Fruit fly (Drosophila melanogaster) whole organism, embryonic: ENCODE results near the gene CG7183.

ENCODE experiments used
- ATbp ChIP-seq: fragments of 200-800 bp; sonication (Bioruptor generic); optimal IDR thresholded peaks from 2 replicates; lab custom pipeline; 2017; ENCODE audit warnings: missing biosample characterization, mild to moderate bottlenecking, missing genetic modification characterization, missing genetic modification reagents
- Atf3 ChIP-seq: fragments of 200-800 bp; sonication (Bioruptor generic); optimal IDR thresholded peaks from 3 replicates; lab custom pipeline; 2016; ENCODE audit warnings: missing biosample characterization, missing genetic modification characterization
- Atf6 ChIP-seq: fragments of 200-800 bp; sonication (Bioruptor generic); IDR thresholded peaks from 2 replicates; pipeline ENCODE4 v1.3.6; 2022; ENCODE audit warnings: missing biosample characterization, missing genetic modification characterization
- CG10147 ChIP-seq: fragments of 200-800 bp; sonication (Bioruptor generic); optimal IDR thresholded peaks from 2 replicates; lab custom pipeline; 2019; ENCODE audit warnings: missing biosample characterization, mild to moderate bottlenecking, missing genetic modification characterization, moderate library complexity
- CG10274 ChIP-seq: fragments of 200-800 bp; sonication (Bioruptor generic); optimal IDR thresholded peaks from 3 replicates; lab custom pipeline; 2017; ENCODE audit warnings: missing biosample characterization, mild to moderate bottlenecking, missing genetic modification characterization
- CG10543 ChIP-seq: fragments of 200-800 bp; sonication (Bioruptor generic); optimal IDR thresholded peaks from 3 replicates; lab custom pipeline; 2017; ENCODE audit warnings: missing biosample characterization, mild to moderate bottlenecking, missing genetic modification characterization, moderate library complexity
- CG11093 ChIP-seq: fragments of 200-800 bp; sonication (Bioruptor generic); IDR thresholded peaks from 3 replicates; pipeline ENCODE4 v1.3.6; 2022; ENCODE audit warnings: missing biosample characterization, missing genetic modification characterization
- CG11456 ChIP-seq: fragments of 200-800 bp; sonication (Bioruptor generic); IDR thresholded peaks from 3 replicates; pipeline ENCODE4 v1.3.6; 2022; ENCODE audit warnings: missing biosample characterization, missing genetic modification characterization
- CG13624 ChIP-seq: fragments of 200-800 bp; sonication (Bioruptor generic); optimal IDR thresholded peaks from 2 replicates; lab custom pipeline; 2016; ENCODE audit warnings: missing biosample characterization, missing genetic modification characterization
- CG2712 ChIP-seq: fragments of 200-800 bp; optimal IDR thresholded peaks from 3 replicates; lab custom pipeline; 2019; ENCODE audit warnings: missing biosample characterization, mild to moderate bottlenecking, missing genetic modification characterization, moderate library complexity
- CG32772 ChIP-seq: fragments of 200-800 bp; sonication (Bioruptor generic); IDR thresholded peaks from 2 replicates; pipeline ENCODE4 v1.3.6; 2022; ENCODE audit warnings: missing biosample characterization, missing genetic modification characterization
- CG3726 ChIP-seq: fragments of 200-800 bp; sonication (Bioruptor generic); IDR thresholded peaks from 3 replicates; pipeline ENCODE4, ENCODE4 v1.3.6; 2022; ENCODE audit warnings: missing biosample characterization, missing genetic modification characterization
- CG4328 ChIP-seq: fragments of 200-800 bp; sonication (Bioruptor generic); optimal IDR thresholded peaks from 3 replicates; lab custom pipeline; 2017; ENCODE audit warnings: missing biosample characterization, missing genetic modification reagents, missing genetic modification characterization
- CG6175 ChIP-seq: fragments of 200-800 bp; sonication (Bioruptor generic); IDR thresholded peaks from 3 replicates; pipeline ENCODE4 v1.3.6; 2022; ENCODE audit warnings: missing biosample characterization, missing genetic modification characterization
- CG6813 ChIP-seq: fragments of 200-800 bp; sonication (Bioruptor generic); optimal IDR thresholded peaks from 2 replicates; lab custom pipeline; 2017; ENCODE audit warnings: missing biosample characterization, missing genetic modification characterization, mild to moderate bottlenecking, moderate library complexity, missing genetic modification reagents
- CG8388 ChIP-seq: fragments of 200-800 bp; sonication (Bioruptor generic); optimal IDR thresholded peaks from 2 replicates; lab custom pipeline; 2019; ENCODE audit warnings: missing biosample characterization, mild to moderate bottlenecking, missing genetic modification characterization, moderate library complexity
- CG8478 ChIP-seq: fragments of >200 bp; optimal IDR thresholded peaks from 2 replicates; lab custom pipeline; 2018
- CG8924 ChIP-seq: fragments of 200-800 bp; optimal IDR thresholded peaks from 3 replicates; lab custom pipeline; 2019; ENCODE audit warnings: missing biosample characterization, mild to moderate bottlenecking, missing genetic modification characterization, moderate library complexity
- CG9797 ChIP-seq: fragments of 200-800 bp; sonication (Bioruptor generic); optimal IDR thresholded peaks from 3 replicates; lab custom pipeline; 2018; ENCODE audit warnings: missing biosample characterization, mild to moderate bottlenecking, missing genetic modification characterization
- CG9876 ChIP-seq: fragments of 200-800 bp; sonication (Bioruptor generic); optimal IDR thresholded peaks from 2 replicates; lab custom pipeline; 2016; ENCODE audit warnings: missing biosample characterization, missing genetic modification characterization
- CG9932 ChIP-seq: fragments of 200-800 bp; sonication (Bioruptor generic); IDR thresholded peaks from 2 replicates; pipeline ENCODE4 v1.3.6; 2022; ENCODE audit warnings: missing biosample characterization, missing genetic modification characterization
- Dip3 ChIP-seq: fragments of 200-800 bp; sonication (Bioruptor generic); optimal IDR thresholded peaks from 3 replicates; lab custom pipeline; 2016; ENCODE audit warnings: missing biosample characterization, missing genetic modification characterization
- Fer2 ChIP-seq: fragments of 200-800 bp; sonication (Bioruptor generic); optimal IDR thresholded peaks from 2 replicates; lab custom pipeline; 2018; ENCODE audit warnings: missing biosample characterization, mild to moderate bottlenecking, missing genetic modification characterization, moderate library complexity
- Lhr ChIP-seq: fragments of 200-800 bp; sonication (Bioruptor generic); optimal IDR thresholded peaks from 3 replicates; lab custom pipeline; 2017; ENCODE audit warnings: mild to moderate bottlenecking, missing biosample characterization, missing genetic modification reagents, missing genetic modification characterization
- MBD-R2 ChIP-seq: fragments of 200-800 bp; sonication (Bioruptor generic); IDR thresholded peaks from 2 replicates; pipeline ENCODE4 v1.3.6; 2022; ENCODE audit warnings: missing biosample characterization, missing genetic modification characterization
- Med ChIP-seq: fragments of 200-800 bp; sonication (Bioruptor generic); peaks from one replicate; lab custom pipeline; 2016; ENCODE audit warnings: missing biosample characterization, missing genetic modification characterization, mild to moderate bottlenecking, inconsistent platforms, moderate library complexity
- Myb ChIP-seq: fragments of 200-800 bp; sonication (Bioruptor generic); optimal IDR thresholded peaks from 2 replicates; lab custom pipeline; 2016; ENCODE audit warnings: missing biosample characterization, missing genetic modification characterization
- Neu2 ChIP-seq: fragments of 200-800 bp; sonication (Bioruptor generic); optimal IDR thresholded peaks from 3 replicates; lab custom pipeline; 2016; ENCODE audit warnings: missing biosample characterization, missing genetic modification characterization, borderline replicate concordance
- Nf-YC ChIP-seq: fragments of 200-800 bp; optimal IDR thresholded peaks from 3 replicates; lab custom pipeline; 2019; ENCODE audit warnings: missing biosample characterization, mild to moderate bottlenecking, missing genetic modification characterization, moderate library complexity
- Oli ChIP-seq: fragments of 200-800 bp; sonication (Bioruptor generic); optimal IDR thresholded peaks from 2 replicates; lab custom pipeline; 2018; ENCODE audit warnings: missing biosample characterization, mild to moderate bottlenecking, missing genetic modification characterization, moderate library complexity
- Sox102F ChIP-seq: fragments of 200-800 bp; sonication (Bioruptor generic); optimal IDR thresholded peaks from 2 replicates; lab custom pipeline; 2018; ENCODE audit warnings: missing biosample characterization, mild to moderate bottlenecking, missing genetic modification characterization, moderate library complexity
- Xbp1 ChIP-seq: fragments of 200-800 bp; sonication (Bioruptor generic); optimal IDR thresholded peaks from 3 replicates; lab custom pipeline; 2016; ENCODE audit warnings: missing biosample characterization, mild to moderate bottlenecking, missing genetic modification characterization
- ara ChIP-seq: fragments of 200-800 bp; sonication (Bioruptor generic); IDR thresholded peaks from 2 replicates; pipeline ENCODE4 v1.3.6; 2022; ENCODE audit warnings: missing biosample characterization, missing genetic modification characterization
- bigmax ChIP-seq: fragments of 200-800 bp; sonication (Bioruptor generic); optimal IDR thresholded peaks from 2 replicates; lab custom pipeline; 2018; ENCODE audit warnings: missing biosample characterization, mild to moderate bottlenecking, missing genetic modification characterization
- cato ChIP-seq: fragments of 200-800 bp; sonication (Bioruptor generic); optimal IDR thresholded peaks from 2 replicates; lab custom pipeline; 2016; ENCODE audit warnings: missing biosample characterization, missing genetic modification characterization, borderline replicate concordance
- crc ChIP-seq: fragments of 200-800 bp; sonication (Bioruptor generic); optimal IDR thresholded peaks from 2 replicates; lab custom pipeline; 2016; ENCODE audit warnings: missing biosample characterization, missing genetic modification characterization
- crol ChIP-seq: fragments of 200-800 bp; sonication (Bioruptor generic); IDR thresholded peaks from 2 replicates; pipeline ENCODE4 v1.3.6; 2022; ENCODE audit warnings: missing biosample characterization, missing genetic modification characterization
- dan ChIP-seq: fragments of 200-800 bp; sonication (Bioruptor generic); IDR thresholded peaks from 2 replicates; pipeline ENCODE4 v1.3.6; 2022; ENCODE audit warnings: missing biosample characterization, missing genetic modification characterization
- dmrt99B ChIP-seq: fragments of 200-800 bp; sonication (Bioruptor generic); optimal IDR thresholded peaks from 2 replicates; lab custom pipeline; 2018; ENCODE audit warnings: missing biosample characterization, mild to moderate bottlenecking, missing genetic modification characterization, moderate library complexity
- dpn ChIP-seq, 2 experiments: fragments of 200-800 bp; sonication (Bioruptor generic); optimal IDR thresholded peaks; 3 replicates each; lab custom pipeline; 2016; ENCODE audit warnings: missing biosample characterization in 2 of 2, missing genetic modification characterization in 2 of 2
- fd64A ChIP-seq: fragments of 200-800 bp; sonication (Bioruptor generic); optimal IDR thresholded peaks from 3 replicates; lab custom pipeline; 2018; ENCODE audit warnings: missing biosample characterization, mild to moderate bottlenecking, missing genetic modification characterization
- gsb-n ChIP-seq: fragments of 200-800 bp; sonication (Bioruptor generic); optimal IDR thresholded peaks from 3 replicates; lab custom pipeline; 2018; ENCODE audit warnings: missing biosample characterization, mild to moderate bottlenecking, missing genetic modification characterization
- h ChIP-seq: fragments of >200 bp; optimal IDR thresholded peaks from 2 replicates; lab custom pipeline; 2017
- insv ChIP-seq, 2 experiments: fragments of 200-800 bp; sonication (Bioruptor generic); optimal IDR thresholded peaks; 3 replicates each; lab custom pipeline; 2016 to 2018; ENCODE audit warnings: missing biosample characterization in 2 of 2, missing genetic modification characterization in 2 of 2
- jigr1 ChIP-seq: fragments of 200-800 bp; sonication (Bioruptor generic); IDR thresholded peaks from 3 replicates; pipeline ENCODE4 v1.3.6; 2022; ENCODE audit warnings: missing biosample characterization, missing genetic modification characterization
- lilli ChIP-seq: fragments of 200-800 bp; sonication (Bioruptor generic); optimal IDR thresholded peaks from 3 replicates; lab custom pipeline; 2016; ENCODE audit warnings: missing biosample characterization, missing genetic modification characterization
- lmd ChIP-seq: fragments of 200-800 bp; sonication (Bioruptor generic); IDR thresholded peaks from 2 replicates; pipeline ENCODE4 v1.3.6; 2022; ENCODE audit warnings: missing biosample characterization, missing genetic modification characterization
- repo ChIP-seq: fragments of 200-800 bp; sonication (Bioruptor generic); optimal IDR thresholded peaks from 2 replicates; lab custom pipeline; 2016; ENCODE audit warnings: missing biosample characterization, missing genetic modification characterization
- sim ChIP-seq: fragments of 200-800 bp; sonication (Bioruptor generic); IDR thresholded peaks from 2 replicates; pipeline ENCODE4 v1.3.6; 2022; ENCODE audit warnings: missing biosample characterization, missing genetic modification characterization
- sob ChIP-seq: fragments of 200-800 bp; sonication (Bioruptor generic); IDR thresholded peaks from 2 replicates; pipeline ENCODE4 v1.3.6; 2022; ENCODE audit warnings: missing biosample characterization, missing genetic modification characterization
- usp ChIP-seq: fragments of >200 bp; optimal IDR thresholded peaks from 2 replicates; lab custom pipeline; 2017; ENCODE audit warnings: missing biosample characterization, missing genetic modification characterization
- zen2 ChIP-seq: fragments of 200-800 bp; sonication (Bioruptor generic); IDR thresholded peaks from 3 replicates; pipeline ENCODE4 v1.3.6; 2022; ENCODE audit warnings: missing biosample characterization, missing genetic modification characterization; ENCODE audit not compliant: partially characterized antibody

The CG7183 gene

DNA sequence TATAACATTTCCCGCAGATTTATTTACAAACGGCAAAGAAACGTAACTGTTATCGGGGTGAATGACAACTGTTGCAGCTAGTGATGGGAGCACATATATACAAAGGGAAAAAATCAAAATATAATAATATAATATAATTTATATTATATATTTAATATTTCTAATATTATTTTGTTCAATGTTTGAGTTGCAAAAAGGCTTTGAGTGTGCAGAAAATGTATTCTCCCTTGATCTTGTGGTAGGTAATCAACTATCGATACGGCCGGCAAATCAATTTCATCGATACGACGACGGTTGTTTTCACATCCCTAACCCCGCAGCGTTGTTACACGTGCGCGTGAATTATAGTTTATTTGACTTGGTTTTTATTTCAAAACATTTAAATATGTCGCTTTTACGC is 2.9 kb upstream of the CG7183 start, which contains the start of the genes mTerf5 and Non3 (continued):
- peak; percentile 25; the same call in 1 of the 2 replicates for TF ChIP-seq sob (GFP tag; lab: Robert Waterston, UW)
- no peak for TF ChIP-seq crc
- peak; percentile 75 for TF ChIP-seq Xbp1 (GFP tag; lab: Kevin White, UChicago)
- TF ChIP-seq CG3726 (GFP tag; lab: Robert Waterston, UW): no peak
- no peak for TF ChIP-seq CG6175
- no peak for TF ChIP-seq crol (GFP tag; lab: Robert Waterston, UW)
- peak; percentile 68 for TF ChIP-seq CG10147 (GFP tag; lab: Kevin White, UChicago)
- peak; percentile 2 to 73 for TF ChIP-seq dpn (GFP tag; optimal IDR thresholded peaks at IDR 0.05; lab: Kevin White, UChicago)
- TF ChIP-seq Fer2 (tag; lab: Kevin White, UChicago): peak; percentile 15
- TF ChIP-seq CG10274 (GFP tag; lab: Kevin White, UChicago): no peak
- no peak for TF ChIP-seq cato (GFP tag; lab: Kevin White, UChicago)
- TF ChIP-seq CG10543 (GFP tag; lab: Kevin White, UChicago): peak; percentile 33
- TF ChIP-seq CG9932 (GFP tag; lab: Robert Waterston, UW): peak; percentile 73
- peak; percentile 28 for TF ChIP-seq ATbp (GFP tag; lab: Kevin White, UChicago)
- TF ChIP-seq CG32772 (GFP tag; lab: Robert Waterston, UW): 0 out of 2 replicates have a peak, but pooled peaks have one; percentile 15
- TF ChIP-seq CG6813 (GFP tag; lab: Kevin White, UChicago): no peak
- TF ChIP-seq usp (GFP tag; lab: Kevin White, UChicago): no peak
- no peak for TF ChIP-seq h (lab: Kevin White, UChicago)
- TF ChIP-seq CG8924 (tag; lab: Kevin White, UChicago): peak; percentile 75
- peak in 1 of 2 experiments; percentile 26 for TF ChIP-seq insv (GFP tag; optimal IDR thresholded peaks at IDR 0.05; lab: Kevin White, UChicago)
- peak; percentile 37; the same call in 1 of the 2 replicates for TF ChIP-seq lmd (GFP tag; lab: Robert Waterston, UW)
- peak; percentile 58 for TF ChIP-seq gsb-n (tag; lab: Kevin White, UChicago)
- peak; percentile 8 for TF ChIP-seq Dip3 (GFP tag; lab: Kevin White, UChicago)
- peak; percentile 18 for TF ChIP-seq repo (GFP tag; lab: Kevin White, UChicago)
- no peak for TF ChIP-seq bigmax (GFP tag; lab: Kevin White, UChicago)
- TF ChIP-seq CG2712 (tag; lab: Kevin White, UChicago): peak; percentile 80
- TF ChIP-seq CG8388: peak; percentile 61
- TF ChIP-seq Atf3 (GFP tag; lab: Kevin White, UChicago): no peak
- no peak for TF ChIP-seq fd64A (GFP tag; lab: Kevin White, UChicago)
- TF ChIP-seq CG9876: no peak
- peak; percentile 24 for TF ChIP-seq Oli (tag; lab: Kevin White, UChicago)
- TF ChIP-seq Atf6 (GFP tag; lab: Robert Waterston, UW): no peak
- TF ChIP-seq CG9797: peak; percentile 15
- TF ChIP-seq Lhr (GFP tag; lab: Kevin White, UChicago): peak; percentile 15
- no peak for TF ChIP-seq dmrt99B (tag; lab: Kevin White, UChicago)
- TF ChIP-seq CG4328: peak; percentile 41
- no peak for TF ChIP-seq CG8478 (lab: Kevin White, UChicago)
- TF ChIP-seq jigr1: no peak
- TF ChIP-seq Nf-YC (tag; lab: Kevin White, UChicago): peak; percentile 65
- peak; percentile 38; the same call in 1 of the 3 replicates for TF ChIP-seq CG11456 (GFP tag; lab: Robert Waterston, UW)
- TF ChIP-seq Myb: peak; percentile 18
- TF ChIP-seq dan: no peak
- TF ChIP-seq Neu2 (GFP tag; lab: Kevin White, UChicago): no peak
- TF ChIP-seq MBD-R2 (GFP tag; lab: Robert Waterston, UW): peak; percentile 86
- no peak for TF ChIP-seq sim (GFP tag; lab: Robert Waterston, UW)
- peak; percentile 61 for TF ChIP-seq lilli (GFP tag; lab: Kevin White, UChicago)
- TF ChIP-seq CG11093: no peak
- TF ChIP-seq ara: no peak
- TF ChIP-seq CG13624 (GFP tag; lab: Kevin White, UChicago): no peak
- peak; percentile 64 for TF ChIP-seq Sox102F (GFP tag; lab: Kevin White, UChicago)
- TF ChIP-seq Med (GFP tag; lab: Kevin White, UChicago): peak; percentile 70
- peak; percentile 83; the same call in 2 of the 3 replicates for TF ChIP-seq zen2 (GFP tag; lab: Robert Waterston, UW)
